Fruit fly (Drosophila melanogaster): ENCODE results near the gene CG2983.

Gene CG2983

dm6 chr2L:2878188-2878587 lies 30.8 kb downstream of the CG2983 start, which contains the start of the genes Prx6a and Sbat (continued):
- peak; percentile 96 for TF ChIP-seq Ets65A (GFP tag)
- TF ChIP-seq CG2875 (GFP tag; optimal IDR thresholded peaks at IDR 0.05): no peak
- TF ChIP-seq sens-2 (GFP tag; IDR thresholded peaks at IDR 0.05): no peak
- peak; percentile 45; the same call in 1 of the 2 replicates for TF ChIP-seq stc (GFP tag; IDR thresholded peaks at IDR 0.05)
- TF ChIP-seq wek (GFP tag; optimal IDR thresholded peaks at IDR 0.05): no peak
- peak; percentile 62 for TF ChIP-seq CG12299 (tag; optimal IDR thresholded peaks at IDR 0.05)
- TF ChIP-seq pan (optimal IDR thresholded peaks at IDR 0.05): no peak
- TF ChIP-seq pan (GFP tag; optimal IDR thresholded peaks at IDR 0.05 in 1 of 2, IDR thresholded peaks at IDR 0.05 in 1 of 2): peak in 1 of 2 experiments; percentile 59
- peak; percentile 39 for TF ChIP-seq CG6683 (GFP tag; optimal IDR thresholded peaks at IDR 0.05)
- peak; percentile 11 for TF ChIP-seq gfzf (GFP tag; optimal IDR thresholded peaks at IDR 0.05)
- no peak for TF ChIP-seq HLHmδ (GFP tag; optimal IDR thresholded peaks at IDR 0.05)
- TF ChIP-seq CG3995 (GFP tag; optimal IDR thresholded peaks at IDR 0.05): peak; percentile 34
- TF ChIP-seq aop (GFP tag; IDR thresholded peaks at IDR 0.05): no peak
- TF ChIP-seq Rx (GFP tag; IDR thresholded peaks at IDR 0.05): no peak
- peak; percentile 70 for TF ChIP-seq Ptx1 (GFP tag; IDR thresholded peaks at IDR 0.05)
- peak; percentile 79 for TF ChIP-seq CG12391 (tag; optimal IDR thresholded peaks at IDR 0.05)
- TF ChIP-seq slbo (GFP tag; IDR thresholded peaks at IDR 0.05): peak; percentile 79
- peak; percentile 84 for TF ChIP-seq CG2712 (tag; optimal IDR thresholded peaks at IDR 0.05)
- TF ChIP-seq CG1529 (GFP tag; optimal IDR thresholded peaks at IDR 0.05): peak; percentile 11
- TF ChIP-seq Hsf (GFP tag; optimal IDR thresholded peaks at IDR 0.05): peak; percentile 75
- TF ChIP-seq CG10274 (GFP tag; optimal IDR thresholded peaks at IDR 0.05): peak; percentile 40
- TF ChIP-seq pum (GFP tag; optimal IDR thresholded peaks at IDR 0.05): peak; percentile 77
- no peak for TF ChIP-seq dan (GFP tag; IDR thresholded peaks at IDR 0.05)
- TF ChIP-seq unpg (GFP tag; optimal IDR thresholded peaks at IDR 0.05): peak; percentile 74
- peak; percentile 79 for TF ChIP-seq gem (tag; optimal IDR thresholded peaks at IDR 0.05)
- TF ChIP-seq CG14441 (GFP tag; IDR thresholded peaks at IDR 0.05): peak; percentile 62
- TF ChIP-seq ERR (GFP tag; optimal IDR thresholded peaks at IDR 0.05): no peak
- TF ChIP-seq fu2 (GFP tag; optimal IDR thresholded peaks at IDR 0.05): peak; percentile 66
- peak; percentile 86 for TF ChIP-seq CoRest (tag; optimal IDR thresholded peaks at IDR 0.05)
- peak; percentile 65 for TF ChIP-seq Dek (tag; optimal IDR thresholded peaks at IDR 0.05)
- TF ChIP-seq chinmo (GFP tag; IDR thresholded peaks at IDR 0.05; ENCODE audit: partially characterized antibody): no peak
- TF ChIP-seq sd (tag; optimal IDR thresholded peaks at IDR 0.05): peak; percentile 46
- TF ChIP-seq CG42726 (GFP tag; IDR thresholded peaks at IDR 0.05; ENCODE audit: partially characterized antibody): no peak
- 0 out of 2 replicates have a peak, but pooled peaks have one; percentile 30 for TF ChIP-seq gsb (GFP tag; IDR thresholded peaks at IDR 0.05)
- peak; percentile 50; the same call in 2 of the 4 replicates for TF ChIP-seq Dll (GFP tag; IDR thresholded peaks at IDR 0.05; ENCODE audit: partially characterized antibody)
- TF ChIP-seq CG7963 (GFP tag; IDR thresholded peaks at IDR 0.05; ENCODE audit: partially characterized antibody): no peak
- peak; percentile 69; the same call in 1 of the 2 replicates for TF ChIP-seq CG6689 (GFP tag; IDR thresholded peaks at IDR 0.05)
- peak; percentile 50; the same call in 1 of the 3 replicates for TF ChIP-seq ci (GFP tag; IDR thresholded peaks at IDR 0.05)
- no peak for TF ChIP-seq CG9797 (GFP tag; optimal IDR thresholded peaks at IDR 0.05)
- TF ChIP-seq ab (GFP tag; optimal IDR thresholded peaks at IDR 0.05): no peak
- TF ChIP-seq CG5245 (GFP tag; optimal IDR thresholded peaks at IDR 0.05): peak; percentile 0
- TF ChIP-seq sens (GFP tag): peak; percentile 95
- TF ChIP-seq abd-A (tag; optimal IDR thresholded peaks at IDR 0.05): peak; percentile 67
- TF ChIP-seq ac (GFP tag; optimal IDR thresholded peaks at IDR 0.05): no peak
- TF ChIP-seq CG10543 (GFP tag; optimal IDR thresholded peaks at IDR 0.05): peak; percentile 80
- TF ChIP-seq Stat92E (GFP tag; optimal IDR thresholded peaks at IDR 0.05): peak in 1 of 3 experiments; percentile 35
- no peak for TF ChIP-seq pita (GFP tag; optimal IDR thresholded peaks at IDR 0.05)
- peak; percentile 53; the same call in 2 of the 3 replicates for TF ChIP-seq Optix (GFP tag; IDR thresholded peaks at IDR 0.05)
- TF ChIP-seq caup (GFP tag; optimal IDR thresholded peaks at IDR 0.05; ENCODE audit: severe bottlenecking): peak; percentile 56
- peak; percentile 79 for TF ChIP-seq Abd-B (GFP tag; optimal IDR thresholded peaks at IDR 0.05)

Measured in whole organism, embryonic.